Fruit fly (Drosophila melanogaster): ENCODE data around the gene Tspo.

Tspo gene

DNA sequence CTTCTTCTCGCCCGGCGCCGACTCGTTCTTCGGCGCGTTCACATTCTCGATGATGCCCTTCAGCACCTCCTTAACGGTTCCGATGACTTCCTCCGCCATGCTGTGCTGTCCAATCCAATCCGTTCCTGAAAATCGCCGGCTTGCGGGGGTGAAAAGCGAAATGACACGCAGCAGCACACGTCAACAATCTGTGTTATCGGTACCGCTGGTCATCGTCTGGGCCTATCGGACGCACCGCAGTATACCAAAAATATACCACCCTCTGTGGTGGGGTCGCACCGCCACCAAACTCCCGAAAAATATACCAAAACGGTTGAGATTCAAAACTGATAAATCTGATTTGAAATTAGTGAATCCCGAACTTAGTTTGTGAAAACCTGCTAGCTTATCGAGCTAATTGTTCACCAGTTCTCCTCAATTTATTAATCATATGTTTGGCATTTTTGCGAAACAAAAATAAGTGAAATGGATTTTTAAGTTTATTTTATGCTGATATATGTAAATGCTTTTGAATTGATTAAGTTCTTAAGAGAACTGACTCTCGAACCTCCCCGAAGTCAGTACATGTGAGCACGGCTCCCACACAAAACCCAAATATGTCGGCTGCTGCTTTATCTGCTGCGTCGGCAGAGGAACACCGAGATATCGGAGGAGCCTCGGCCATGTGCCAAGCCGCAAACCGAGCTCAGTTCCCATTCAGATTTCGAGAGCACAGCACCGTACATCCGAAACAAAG is 14.8 kb upstream of the Tspo start, which contains the start of the genes Spp and nAChRbeta3 (continued):
- no peak for TF ChIP-seq Adf1 (GFP tag; IDR thresholded peaks at IDR 0.05)
- TF ChIP-seq stc (GFP tag; IDR thresholded peaks at IDR 0.05) = no peak
- TF ChIP-seq CG14667 (GFP tag; IDR thresholded peaks at IDR 0.05) = no peak
- no peak for TF ChIP-seq ab (GFP tag; optimal IDR thresholded peaks at IDR 0.05)
- TF ChIP-seq CG33557 (GFP tag; optimal IDR thresholded peaks at IDR 0.05) = no peak
- no peak for TF ChIP-seq her (GFP tag; optimal IDR thresholded peaks at IDR 0.05)
- no peak for TF ChIP-seq Dip2 (GFP tag; IDR thresholded peaks at IDR 0.05)
- no peak for TF ChIP-seq CG9609 (GFP tag; optimal IDR thresholded peaks at IDR 0.05)
- no peak for TF ChIP-seq Dip3 (GFP tag; optimal IDR thresholded peaks at IDR 0.05)
- TF ChIP-seq CG10147 (GFP tag; optimal IDR thresholded peaks at IDR 0.05) = no peak
- no peak for TF ChIP-seq CG10209 (GFP tag; optimal IDR thresholded peaks at IDR 0.05)
- TF ChIP-seq unpg (GFP tag; optimal IDR thresholded peaks at IDR 0.05) = no peak
- no peak for TF ChIP-seq CkIIα-i1 (GFP tag; IDR thresholded peaks at IDR 0.05)
- TF ChIP-seq CG9932 (GFP tag; IDR thresholded peaks at IDR 0.05) = no peak
- no peak for TF ChIP-seq gsb-n (tag; optimal IDR thresholded peaks at IDR 0.05)
- TF ChIP-seq Hmx (GFP tag; optimal IDR thresholded peaks at IDR 0.05) = no peak
- TF ChIP-seq gem (tag; optimal IDR thresholded peaks at IDR 0.05) = no peak
- no peak for TF ChIP-seq BtbVII (GFP tag; optimal IDR thresholded peaks at IDR 0.05)
- no peak for TF ChIP-seq CG2120 (GFP tag; optimal IDR thresholded peaks at IDR 0.05)
- TF ChIP-seq Fer2 (tag; optimal IDR thresholded peaks at IDR 0.05) = no peak
- no peak for TF ChIP-seq CG5953 (GFP tag; IDR thresholded peaks at IDR 0.05)
- no peak for TF ChIP-seq Hmr (GFP tag; optimal IDR thresholded peaks at IDR 0.05)
- TF ChIP-seq Dp (GFP tag; optimal IDR thresholded peaks at IDR 0.05) = peak; percentile 63
- TF ChIP-seq B-H1 (GFP tag; IDR thresholded peaks at IDR 0.05) = no peak
- TF ChIP-seq Vsx1 (GFP tag; optimal IDR thresholded peaks at IDR 0.05) = no peak
- no peak for TF ChIP-seq disco-r (GFP tag; optimal IDR thresholded peaks at IDR 0.05)
- no peak for TF ChIP-seq CG30403 (GFP tag; optimal IDR thresholded peaks at IDR 0.05)
- no peak for TF ChIP-seq CG11695 (GFP tag; IDR thresholded peaks at IDR 0.05)
- no peak for TF ChIP-seq oc (tag; optimal IDR thresholded peaks at IDR 0.05)
- no peak for TF ChIP-seq ase (GFP tag; IDR thresholded peaks at IDR 0.05)
- no peak for TF ChIP-seq sc (optimal IDR thresholded peaks at IDR 0.05)
- TF ChIP-seq sc (GFP tag; optimal IDR thresholded peaks at IDR 0.05) = no peak
- TF ChIP-seq Nf-YC (tag; optimal IDR thresholded peaks at IDR 0.05) = peak; percentile 20
- TF ChIP-seq esg (GFP tag; conservative IDR thresholded peaks at IDR 0.05) = no peak
- no peak for TF ChIP-seq Deaf1 (tag; optimal IDR thresholded peaks at IDR 0.05)
- no peak for TF ChIP-seq Trl (optimal IDR thresholded peaks at IDR 0.05)
- TF ChIP-seq Trl (GFP tag; optimal IDR thresholded peaks at IDR 0.05) = no peak
- TF ChIP-seq CG4707 (GFP tag; optimal IDR thresholded peaks at IDR 0.05) = no peak
- TF ChIP-seq nerfin-2 (GFP tag; IDR thresholded peaks at IDR 0.05; ENCODE audit: partially characterized antibody) = peak; percentile 51; the same call in 1 of the 2 replicates
- no peak for TF ChIP-seq wor (GFP tag; IDR thresholded peaks at IDR 0.05)
- no peak for TF ChIP-seq phol (tag; optimal IDR thresholded peaks at IDR 0.05)
- no peak for TF ChIP-seq CG11085 (GFP tag; IDR thresholded peaks at IDR 0.05)
- no peak for TF ChIP-seq Hr3 (GFP tag; optimal IDR thresholded peaks at IDR 0.05)
- no peak for TF ChIP-seq eve (GFP tag; optimal IDR thresholded peaks at IDR 0.05)
- 0 out of 3 replicates have a peak, but pooled peaks have one; percentile 6 for TF ChIP-seq CG6791 (GFP tag; IDR thresholded peaks at IDR 0.05; ENCODE audit: partially characterized antibody)
- TF ChIP-seq CG6254 (GFP tag; optimal IDR thresholded peaks at IDR 0.05) = no peak
- TF ChIP-seq CG4360 (GFP tag; IDR thresholded peaks at IDR 0.05) = no peak
- no peak for TF ChIP-seq Lpt (GFP tag; optimal IDR thresholded peaks at IDR 0.05)
- no peak for TF ChIP-seq CG7556 (GFP tag; optimal IDR thresholded peaks at IDR 0.05)
- no peak for TF ChIP-seq D (optimal IDR thresholded peaks at IDR 0.05)
- TF ChIP-seq D (GFP tag; optimal IDR thresholded peaks at IDR 0.05) = no peak
- peak; percentile 89 for TF ChIP-seq MESR4 (GFP tag; optimal IDR thresholded peaks at IDR 0.05)
